Fruit fly (Drosophila melanogaster): Measurements from ENCODE around the gene CG32119.

Gene CG32119

DNA sequence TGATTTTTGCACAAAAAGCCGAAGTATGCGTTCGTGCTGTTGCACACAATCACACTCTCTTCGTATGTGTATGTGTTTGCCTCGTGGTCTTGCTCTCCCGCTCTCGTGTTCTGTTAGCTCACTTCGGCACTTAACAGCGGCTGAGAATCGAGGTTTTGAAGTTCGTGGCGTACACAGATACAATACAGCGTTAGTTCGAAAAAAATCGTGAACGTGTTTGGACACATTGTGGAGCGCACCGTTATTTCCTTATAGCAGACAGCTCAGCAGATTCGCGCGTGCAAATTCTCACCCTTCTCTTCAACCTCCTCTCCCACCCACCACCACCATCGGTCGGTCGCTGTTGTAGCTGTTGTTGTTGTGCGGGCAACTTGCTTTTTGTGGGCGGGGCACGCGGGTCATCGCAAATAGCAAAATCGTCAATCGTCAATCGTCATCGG is 20.0 kb downstream of the CG32119 start, which contains the start of gene caps (continued):
- TF ChIP-seq CG14441 (GFP tag; IDR thresholded peaks at IDR 0.05) (no peak), Nf-YA (GFP tag; IDR thresholded peaks at IDR 0.05) (0 out of 2 replicates have a peak, but pooled peaks have one; percentile 16), her (GFP tag; optimal IDR thresholded peaks at IDR 0.05) (peak; percentile 44), fd102C (GFP tag; optimal IDR thresholded peaks at IDR 0.05) (no peak), sens (GFP tag) (peak; percentile 1), tap (tag; optimal IDR thresholded peaks at IDR 0.05) (no peak), CG4707 (GFP tag; optimal IDR thresholded peaks at IDR 0.05) (peak; percentile 4), oc (tag; optimal IDR thresholded peaks at IDR 0.05) (peak; percentile 45), CG17359 (tag; optimal IDR thresholded peaks at IDR 0.05) (peak; percentile 20), mam (GFP tag; optimal IDR thresholded peaks at IDR 0.05) (no peak), Hand (GFP tag; optimal IDR thresholded peaks at IDR 0.05) (peak; percentile 46), HmgD (GFP tag; optimal IDR thresholded peaks at IDR 0.05) (peak; percentile 59), gcm (GFP tag; optimal IDR thresholded peaks at IDR 0.05) (peak; percentile 61), Ets65A (GFP tag) (no peak), odd (GFP tag; optimal IDR thresholded peaks at IDR 0.05) (peak; percentile 14), zfh1 (GFP tag; IDR thresholded peaks at IDR 0.05) (no peak), CG11695 (GFP tag; IDR thresholded peaks at IDR 0.05) (peak; percentile 37; the same call in 1 of the 3 replicates), nerfin-2 (GFP tag; IDR thresholded peaks at IDR 0.05; ENCODE audit: partially characterized antibody) (peak; percentile 49; the same call in 1 of the 2 replicates), mirr (GFP tag; optimal IDR thresholded peaks at IDR 0.05) (peak; percentile 77), gce (GFP tag; IDR thresholded peaks at IDR 0.05) (peak; percentile 17; the same call in 1 of the 3 replicates), TFAM (GFP tag; optimal IDR thresholded peaks at IDR 0.05) (no peak), CG17385 (GFP tag; optimal IDR thresholded peaks at IDR 0.05) (peak; percentile 0), CG18599 (GFP tag; optimal IDR thresholded peaks at IDR 0.05) (peak; percentile 61), grau (tag; optimal IDR thresholded peaks at IDR 0.05) (peak; percentile 29), abd-A (tag; optimal IDR thresholded peaks at IDR 0.05) (peak; percentile 75), ERR (GFP tag; optimal IDR thresholded peaks at IDR 0.05) (peak; percentile 65), CG2199 (GFP tag; IDR thresholded peaks at IDR 0.05) (peak; percentile 73; the same call in 1 of the 3 replicates), stc (GFP tag; IDR thresholded peaks at IDR 0.05) (peak; percentile 27; the same call in 1 of the 2 replicates), inv (GFP tag; IDR thresholded peaks at IDR 0.05; ENCODE audit: partially characterized antibody) (peak; percentile 31; the same call in 1 of the 2 replicates), CG32532 (GFP tag; IDR thresholded peaks at IDR 0.05) (peak; percentile 56; the same call in 1 of the 2 replicates), rib (GFP tag; IDR thresholded peaks at IDR 0.05) (peak; percentile 100), gsb-n (tag; optimal IDR thresholded peaks at IDR 0.05) (peak; percentile 43), PHDP (tag; optimal IDR thresholded peaks at IDR 0.05) (peak; percentile 19), so (GFP tag; IDR thresholded peaks at IDR 0.05) (peak; percentile 50; the same call in 1 of the 3 replicates), caup (GFP tag; optimal IDR thresholded peaks at IDR 0.05; ENCODE audit: severe bottlenecking) (peak; percentile 40), Abd-B (GFP tag; optimal IDR thresholded peaks at IDR 0.05) (no peak), BtbVII (GFP tag; optimal IDR thresholded peaks at IDR 0.05) (peak; percentile 50), Rfx (GFP tag; IDR thresholded peaks at IDR 0.05) (peak; percentile 52; the same call in 1 of the 2 replicates), Ssrp (tag; optimal IDR thresholded peaks at IDR 0.05) (no peak), ato (GFP tag; IDR thresholded peaks at IDR 0.05; ENCODE audit: partially characterized antibody) (peak; percentile 16; the same call in 1 of the 2 replicates), Kr (GFP tag; optimal IDR thresholded peaks at IDR 0.05) (peak; percentile 24), CG12769 (tag; optimal IDR thresholded peaks at IDR 0.05) (peak; percentile 77), CG5180 (GFP tag; optimal IDR thresholded peaks at IDR 0.05) (peak; percentile 55), Eip74EF (GFP tag; optimal IDR thresholded peaks at IDR 0.05) (peak in 1 of 2 experiments; percentile 60), Hr51 (GFP tag; optimal IDR thresholded peaks at IDR 0.05) (peak in 1 of 2 experiments; percentile 29), CG32767 (GFP tag; IDR thresholded peaks at IDR 0.05) (0 out of 2 replicates have a peak, but pooled peaks have one; percentile 44), CG13894 (tag; optimal IDR thresholded peaks at IDR 0.05) (peak; percentile 80), knrl (GFP tag; IDR thresholded peaks at IDR 0.05; ENCODE audit: partially characterized antibody) (peak; percentile 44; the same call in 2 of the 3 replicates)

Data from whole organism, embryonic.